Fruit fly (Drosophila melanogaster) whole organism, embryonic: Measurements from ENCODE around the gene Mzt1.

Experiments used
- CG10267 ChIP-seq: fragments of 200-800 bp; sonication (Bioruptor generic); optimal IDR thresholded peaks from 2 replicates; lab custom pipeline; 2018; ENCODE audit warnings: missing biosample characterization, mild to moderate bottlenecking, missing genetic modification characterization, moderate library complexity
- CG11723 ChIP-seq: fragments of 200-800 bp; sonication (Bioruptor generic); optimal IDR thresholded peaks from 2 replicates; lab custom pipeline; 2017; ENCODE audit warnings: missing biosample characterization, mild to moderate bottlenecking, missing genetic modification characterization
- CG14014 ChIP-seq: fragments of 200-800 bp; sonication (Bioruptor generic); IDR thresholded peaks from 2 replicates; pipeline ENCODE4 v1.3.6; 2022; ENCODE audit warnings: missing biosample characterization, missing genetic modification characterization
- CG15073 ChIP-seq: fragments of 200-800 bp; sonication (Bioruptor generic); optimal IDR thresholded peaks from 2 replicates; lab custom pipeline; 2016; ENCODE audit warnings: missing biosample characterization, missing genetic modification characterization
- CG15479 ChIP-seq: fragments of 200-800 bp; sonication (Bioruptor generic); optimal IDR thresholded peaks from 3 replicates; lab custom pipeline; 2019; ENCODE audit warnings: missing biosample characterization, mild to moderate bottlenecking, missing genetic modification characterization, moderate library complexity
- CG16813 ChIP-seq: fragments of 200-800 bp; sonication (Bioruptor generic); IDR thresholded peaks from 3 replicates; pipeline ENCODE4 v1.3.6; 2022; ENCODE audit warnings: missing biosample characterization, missing genetic modification characterization; ENCODE audit not compliant: partially characterized antibody
- CG17802 ChIP-seq: fragments of 200-800 bp; sonication (Bioruptor generic); optimal IDR thresholded peaks from 2 replicates; lab custom pipeline; 2018; ENCODE audit warnings: missing biosample characterization, mild to moderate bottlenecking, missing genetic modification characterization, moderate library complexity
- CG1792 ChIP-seq: fragments of 200-800 bp; sonication (Bioruptor generic); optimal IDR thresholded peaks from 2 replicates; lab custom pipeline; 2016; ENCODE audit warnings: missing biosample characterization, missing genetic modification characterization
- CG18476 ChIP-seq: fragments of 200-800 bp; sonication (Bioruptor generic); optimal IDR thresholded peaks from 2 replicates; lab custom pipeline; 2016; ENCODE audit warnings: missing biosample characterization, mild to moderate bottlenecking, missing genetic modification characterization
- CG2129 ChIP-seq: fragments of 200-800 bp; sonication (Bioruptor generic); IDR thresholded peaks from 2 replicates; pipeline ENCODE4 v1.3.6; 2022; ENCODE audit warnings: missing biosample characterization, missing genetic modification characterization; ENCODE audit not compliant: partially characterized antibody
- CG3065 ChIP-seq: fragments of 200-800 bp; sonication (Bioruptor generic); optimal IDR thresholded peaks from 2 replicates; lab custom pipeline; 2016; ENCODE audit warnings: missing biosample characterization, missing genetic modification characterization
- CG31388 ChIP-seq: fragments of 200-800 bp; sonication (Bioruptor generic); optimal IDR thresholded peaks from 2 replicates; lab custom pipeline; 2016; ENCODE audit warnings: missing biosample characterization, missing genetic modification characterization
- CG33213 ChIP-seq: fragments of 200-800 bp; sonication (Bioruptor generic); optimal IDR thresholded peaks from 3 replicates; lab custom pipeline; 2016; ENCODE audit warnings: missing biosample characterization, missing genetic modification characterization
- CG3407 ChIP-seq: fragments of 200-800 bp; sonication (Bioruptor generic); optimal IDR thresholded peaks from 2 replicates; lab custom pipeline; 2018; ENCODE audit warnings: missing biosample characterization, mild to moderate bottlenecking, missing genetic modification characterization
- CG34224 ChIP-seq: fragments of 200-800 bp; sonication (Bioruptor generic); IDR thresholded peaks from 3 replicates; pipeline ENCODE4 v1.3.6; 2022; ENCODE audit warnings: missing biosample characterization, missing genetic modification characterization; ENCODE audit not compliant: partially characterized antibody
- CG3726 ChIP-seq: fragments of 200-800 bp; sonication (Bioruptor generic); IDR thresholded peaks from 3 replicates; pipeline ENCODE4, ENCODE4 v1.3.6; 2022; ENCODE audit warnings: missing biosample characterization, missing genetic modification characterization
- CG42726 ChIP-seq: fragments of 200-800 bp; sonication (Bioruptor generic); IDR thresholded peaks from 2 replicates; pipeline ENCODE4 v1.3.6; 2022; ENCODE audit warnings: missing biosample characterization, missing genetic modification characterization; ENCODE audit not compliant: partially characterized antibody
- CG4424 ChIP-seq: fragments of 200-800 bp; sonication (Bioruptor generic); optimal IDR thresholded peaks from 3 replicates; lab custom pipeline; 2016; ENCODE audit warnings: missing biosample characterization, missing genetic modification characterization
- CG4820 ChIP-seq: fragments of 200-800 bp; sonication (Bioruptor generic); optimal IDR thresholded peaks from 3 replicates; lab custom pipeline; 2016; ENCODE audit warnings: missing biosample characterization, missing genetic modification characterization
- CG4854 ChIP-seq: fragments of 200-800 bp; sonication (Bioruptor generic); optimal IDR thresholded peaks from 2 replicates; lab custom pipeline; 2016; ENCODE audit warnings: missing biosample characterization, missing genetic modification characterization, inconsistent platforms
- CG5180 ChIP-seq: fragments of 200-800 bp; sonication (Bioruptor generic); optimal IDR thresholded peaks from 3 replicates; lab custom pipeline; 2017; ENCODE audit warnings: missing biosample characterization, missing genetic modification characterization, mild to moderate bottlenecking, moderate library complexity, missing genetic modification reagents
- CG6272 ChIP-seq: fragments of 200-800 bp; sonication (Bioruptor generic); IDR thresholded peaks from 2 replicates; pipeline ENCODE4 v1.3.6; 2022; ENCODE audit warnings: missing biosample characterization, missing genetic modification characterization
- CG9876 ChIP-seq: fragments of 200-800 bp; sonication (Bioruptor generic); optimal IDR thresholded peaks from 2 replicates; lab custom pipeline; 2016; ENCODE audit warnings: missing biosample characterization, missing genetic modification characterization
- CTCF ChIP-seq: fragments of 200-800 bp; sonication (Bioruptor generic); optimal IDR thresholded peaks from 2 replicates; lab custom pipeline; 2017; ENCODE audit warnings: missing biosample characterization, mild to moderate bottlenecking, missing genetic modification characterization, moderate library complexity
- CrebB ChIP-seq: fragments of 200-800 bp; sonication (Bioruptor generic); optimal IDR thresholded peaks from 3 replicates; lab custom pipeline; 2018; ENCODE audit warnings: missing biosample characterization, mild to moderate bottlenecking, missing genetic modification characterization
- Dbx ChIP-seq: fragments of 200-800 bp; sonication (Bioruptor generic); IDR thresholded peaks from 3 replicates; pipeline ENCODE4 v1.3.6; 2022; ENCODE audit warnings: missing biosample characterization, missing genetic modification characterization
- Dip2 ChIP-seq: fragments of 200-800 bp; sonication (Bioruptor generic); IDR thresholded peaks from 2 replicates; pipeline ENCODE4 v1.3.6; 2022; ENCODE audit warnings: missing biosample characterization, missing genetic modification characterization
- Dll ChIP-seq: fragments of 200-800 bp; sonication (Bioruptor generic); IDR thresholded peaks from 4 replicates; pipeline ENCODE4 v1.3.6; 2022; ENCODE audit warnings: missing biosample characterization, missing genetic modification characterization; ENCODE audit not compliant: partially characterized antibody
- Ets65A ChIP-seq: fragments of 200-800 bp; sonication (Bioruptor generic); peaks from one replicate; lab custom pipeline; 2016; ENCODE audit warnings: missing biosample characterization, missing genetic modification characterization
- Hand ChIP-seq: fragments of 200-800 bp; sonication (Bioruptor generic); optimal IDR thresholded peaks from 2 replicates; lab custom pipeline; 2017; ENCODE audit warnings: mild to moderate bottlenecking, missing biosample characterization, missing genetic modification reagents, missing genetic modification characterization
- HmgD ChIP-seq: fragments of 200-800 bp; sonication (Bioruptor generic); optimal IDR thresholded peaks from 3 replicates; lab custom pipeline; 2016; ENCODE audit warnings: missing biosample characterization, missing genetic modification characterization
- HmgZ ChIP-seq: fragments of 200-800 bp; sonication (Bioruptor generic); optimal IDR thresholded peaks from 2 replicates; lab custom pipeline; 2018; ENCODE audit warnings: missing biosample characterization, mild to moderate bottlenecking, missing genetic modification characterization
- NC2β ChIP-seq: fragments of 200-800 bp; sonication (Bioruptor generic); optimal IDR thresholded peaks from 2 replicates; lab custom pipeline; 2016; ENCODE audit warnings: missing biosample characterization, missing genetic modification characterization
- chm ChIP-seq: fragments of 200-800 bp; sonication (Bioruptor generic); IDR thresholded peaks from 2 replicates; pipeline ENCODE4 v1.3.6; 2022; ENCODE audit warnings: missing biosample characterization, missing genetic modification characterization
- corto ChIP-seq: fragments of 200-800 bp; sonication (Bioruptor generic); optimal IDR thresholded peaks from 2 replicates; lab custom pipeline; 2016; ENCODE audit warnings: missing biosample characterization, mild to moderate bottlenecking, missing genetic modification characterization, moderate library complexity
- crol ChIP-seq: fragments of 200-800 bp; sonication (Bioruptor generic); IDR thresholded peaks from 2 replicates; pipeline ENCODE4 v1.3.6; 2022; ENCODE audit warnings: missing biosample characterization, missing genetic modification characterization
- cwo ChIP-seq: fragments of 200-800 bp; sonication (Bioruptor generic); optimal IDR thresholded peaks from 3 replicates; lab custom pipeline; 2017; ENCODE audit warnings: missing biosample characterization, missing genetic modification characterization, mild to moderate bottlenecking, moderate library complexity, missing genetic modification reagents
- esg ChIP-seq: fragments of 200-800 bp; sonication (Bioruptor generic); conservative IDR thresholded peaks from 2 replicates; pipeline ENCODE4 v1.3.6; 2022; ENCODE audit warnings: missing biosample characterization, missing genetic modification characterization
- exex ChIP-seq: fragments of 200-800 bp; sonication (Bioruptor generic); optimal IDR thresholded peaks from 4 replicates; lab custom pipeline; 2018; ENCODE audit warnings: missing biosample characterization, mild to moderate bottlenecking, missing genetic modification characterization, moderate library complexity
- gsb ChIP-seq: fragments of 200-800 bp; sonication (Bioruptor generic); IDR thresholded peaks from 2 replicates; pipeline ENCODE4 v1.3.6; 2022; ENCODE audit warnings: missing biosample characterization, missing genetic modification characterization
- h ChIP-seq: fragments of >200 bp; optimal IDR thresholded peaks from 2 replicates; lab custom pipeline; 2017
- her ChIP-seq: fragments of 200-800 bp; sonication (Bioruptor generic); optimal IDR thresholded peaks from 2 replicates; lab custom pipeline; 2016; ENCODE audit warnings: missing biosample characterization, missing genetic modification characterization
- jigr1 ChIP-seq: fragments of 200-800 bp; sonication (Bioruptor generic); IDR thresholded peaks from 3 replicates; pipeline ENCODE4 v1.3.6; 2022; ENCODE audit warnings: missing biosample characterization, missing genetic modification characterization
- odd ChIP-seq: fragments of 200-800 bp; sonication (Bioruptor generic); optimal IDR thresholded peaks from 2 replicates; lab custom pipeline; 2017; ENCODE audit warnings: missing biosample characterization, mild to moderate bottlenecking, missing genetic modification characterization
- peb ChIP-seq: fragments of 200-800 bp; sonication (Bioruptor generic); IDR thresholded peaks from 2 replicates; pipeline ENCODE4 v1.3.6; 2022; ENCODE audit warnings: missing biosample characterization, missing genetic modification characterization
- rib ChIP-seq: fragments of 200-800 bp; sonication (Bioruptor generic); IDR thresholded peaks from 2 replicates; pipeline ENCODE4 v1.3.6; 2022; ENCODE audit warnings: missing biosample characterization, missing genetic modification characterization
- row ChIP-seq: fragments of 200-800 bp; sonication (Bioruptor generic); IDR thresholded peaks from 3 replicates; pipeline ENCODE4 v1.3.6; 2022; ENCODE audit warnings: missing biosample characterization, missing genetic modification characterization
- tgo ChIP-seq: fragments of 200-800 bp; sonication (Bioruptor generic); IDR thresholded peaks from 3 replicates; pipeline ENCODE4 v1.3.6; 2022; ENCODE audit warnings: missing biosample characterization, missing genetic modification characterization
- tio ChIP-seq: fragments of 200-800 bp; sonication (Bioruptor generic); optimal IDR thresholded peaks from 2 replicates; lab custom pipeline; 2017; ENCODE audit warnings: missing biosample characterization, missing genetic modification characterization, inconsistent platforms
- wek ChIP-seq: fragments of 200-800 bp; sonication (Bioruptor generic); optimal IDR thresholded peaks from 3 replicates; lab custom pipeline; 2018; ENCODE audit warnings: missing biosample characterization, mild to moderate bottlenecking, missing genetic modification characterization, moderate library complexity
- zf30C ChIP-seq: fragments of 200-800 bp; sonication (Bioruptor generic); optimal IDR thresholded peaks from 3 replicates; lab custom pipeline; 2018; ENCODE audit warnings: missing biosample characterization, mild to moderate bottlenecking, missing genetic modification characterization
- zfh1 ChIP-seq: fragments of 200-800 bp; sonication (Bioruptor generic); IDR thresholded peaks from 3 replicates; pipeline ENCODE4 v1.3.6; 2022; ENCODE audit warnings: missing biosample characterization, missing genetic modification characterization

The Mzt1 gene

dm6 chr3L:2418769-2419168, 29.7 kb downstream of the Mzt1 start (continued):
- TF ChIP-seq CG10267 (peak; percentile 86), h (no peak), CG17802 (tag; lab: Kevin White, UChicago) (peak; percentile 61), tio (peak; percentile 52), Ets65A (peak; percentile 97), CG42726 (GFP tag; lab: Robert Waterston, UW) (no peak), rib (GFP tag; lab: Robert Waterston, UW) (peak; percentile 74), CG3726 (GFP tag; lab: Robert Waterston, UW) (peak; percentile 73), CG11723 (GFP tag; lab: Kevin White, UChicago) (peak; percentile 9), tgo (GFP tag; lab: Robert Waterston, UW) (peak; percentile 87), CG16813 (GFP tag; lab: Robert Waterston, UW) (no peak), CG9876 (GFP tag; lab: Kevin White, UChicago) (no peak), CG33213 (GFP tag; lab: Kevin White, UChicago) (peak; percentile 74), CG15479 (no peak), gsb (GFP tag; lab: Robert Waterston, UW) (peak; percentile 74), CG18476 (GFP tag; lab: Kevin White, UChicago) (peak; percentile 84), CG4424 (GFP tag; lab: Kevin White, UChicago) (peak; percentile 86), Hand (GFP tag; lab: Kevin White, UChicago) (peak; percentile 32), Dip2 (GFP tag; lab: Robert Waterston, UW) (peak; percentile 13; the same call in 1 of the 2 replicates), jigr1 (GFP tag; lab: Robert Waterston, UW) (0 out of 3 replicates have a peak, but pooled peaks have one; percentile 46), zfh1 (peak; percentile 84), Dll (no peak), CG14014 (GFP tag; lab: Robert Waterston, UW) (peak; percentile 89), crol (peak; percentile 84), CG3407 (GFP tag; lab: Kevin White, UChicago) (peak; percentile 47), HmgD (no peak), CG4820 (GFP tag; lab: Kevin White, UChicago) (peak; percentile 86), CG3065 (GFP tag; lab: Kevin White, UChicago) (no peak), CG1792 (GFP tag; lab: Kevin White, UChicago) (peak; percentile 82), CTCF (peak; percentile 59), zf30C (no peak), CG5180 (GFP tag; lab: Kevin White, UChicago) (peak; percentile 61), NC2β (GFP tag; lab: Kevin White, UChicago) (peak; percentile 22), Dbx (GFP tag; lab: Robert Waterston, UW) (peak; percentile 83), CrebB (tag; lab: Kevin White, UChicago) (peak; percentile 30), cwo (GFP tag; lab: Kevin White, UChicago) (peak; percentile 91), corto (GFP tag; lab: Kevin White, UChicago) (peak; percentile 58), CG6272 (GFP tag; lab: Robert Waterston, UW) (peak; percentile 35; the same call in 1 of the 2 replicates), CG4854 (GFP tag; lab: Kevin White, UChicago) (peak; percentile 88), chm (GFP tag; lab: Robert Waterston, UW) (peak; percentile 82), exex (tag; lab: Kevin White, UChicago) (peak; percentile 44), her (GFP tag; lab: Kevin White, UChicago) (peak; percentile 27), peb (no peak), row (peak; percentile 90), CG31388 (GFP tag; lab: Kevin White, UChicago) (peak; percentile 77), odd (GFP tag; lab: Kevin White, UChicago) (peak; percentile 27), CG34224 (GFP tag; lab: Robert Waterston, UW) (no peak), esg (GFP tag; lab: Robert Waterston, UW) (peak; percentile 79), HmgZ (tag; lab: Kevin White, UChicago) (peak; percentile 17), wek (GFP tag; lab: Kevin White, UChicago) (peak; percentile 8), CG2129 (GFP tag; lab: Robert Waterston, UW) (no peak), CG15073 (GFP tag; lab: Kevin White, UChicago) (no peak)
